Worm (Caenorhabditis elegans) whole organism, L4/young adult: Measurements from ENCODE around the gene gldi-7.

Experiments used
- dao-5 ChIP-seq: sonication (generic microtip); optimal IDR thresholded peaks from 2 replicates; lab custom pipeline; 2016; ENCODE audit warnings: missing genotype, missing genetic modification characterization, moderate library complexity, missing compliant biosample characterization
- him-1 ChIP-seq: sonication (generic microtip); optimal IDR thresholded peaks from 2 replicates; lab custom pipeline; 2016; ENCODE audit warnings: missing genotype, missing genetic modification reagents, missing genetic modification characterization, missing compliant biosample characterization

ce11 chrII:8573044-8573443, 42.0 kb upstream of the gldi-7 start, which contains the start of gene F54C9.7:
- TF ChIP-seq him-1 (tag; lab: Kevin White, UChicago) (no peak), dao-5 (no peak)
